Worm (Caenorhabditis elegans): Measurements from ENCODE around the gene pals-27.

- no peak for TF ChIP-seq hlh-30 (tag; optimal IDR thresholded peaks at IDR 0.05; ENCODE audit: insufficient read depth)
- TF ChIP-seq ces-1 (GFP tag; optimal IDR thresholded peaks at IDR 0.05): no peak
- TF ChIP-seq saeg-2 (GFP tag; IDR thresholded peaks at IDR 0.05): no peak
- TF ChIP-seq lin-39 (tag; optimal IDR thresholded peaks at IDR 0.05): no peak
- TF ChIP-seq ama-1 (optimal IDR thresholded peaks at IDR 0.05): no peak
- no peak for TF ChIP-seq unc-39 (tag; optimal IDR thresholded peaks at IDR 0.05)
- no peak for TF ChIP-seq zag-1 (tag; optimal IDR thresholded peaks at IDR 0.05)
- no peak for TF ChIP-seq mxl-2 (GFP tag; conservative IDR thresholded peaks at IDR 0.05)
- TF ChIP-seq mdl-1 (tag; optimal IDR thresholded peaks at IDR 0.05): no peak
These were observed 13.8 kb upstream of the pals-27 start, which contains the start of gene ckb-2 for ce11 chrIII:4367649-4368048.
